Worm (Caenorhabditis elegans) whole organism, L1 larva: Measurements from ENCODE around the gene cdk-11.2.

Experiments
- C16A3.4 ChIP-seq: fragments of 150-350 bp; optimal IDR thresholded peaks from 2 replicates; lab custom pipeline; 2014; ENCODE audit warnings: missing biosample characterization, missing genetic modification characterization
- aha-1 ChIP-seq: fragments of 150-350 bp; optimal IDR thresholded peaks from 2 replicates; lab custom pipeline; 2014; ENCODE audit warnings: missing biosample characterization, missing genetic modification characterization
- ama-1 ChIP-seq: fragments of 150-350 bp; optimal IDR thresholded peaks from 2 replicates; lab custom pipeline; 2014
- blmp-1 ChIP-seq: fragments of 150-350 bp; optimal IDR thresholded peaks from 2 replicates; lab custom pipeline; 2014; ENCODE audit warnings: missing biosample characterization, missing genetic modification characterization
- ceh-63 ChIP-seq: fragments of 200-800 bp; sonication (Bioruptor generic); optimal IDR thresholded peaks from 2 replicates; lab custom pipeline; 2018; ENCODE audit warnings: mild to moderate bottlenecking, missing genetic modification characterization, missing compliant biosample characterization
- ceh-8 ChIP-seq: fragments of 200-800 bp; sonication (Bioruptor generic); optimal IDR thresholded peaks from 2 replicates; lab custom pipeline; 2018; ENCODE audit warnings: mild to moderate bottlenecking, missing genetic modification characterization, moderate library complexity, missing compliant biosample characterization
- ceh-88 ChIP-seq: fragments of 200-800 bp; sonication (Bioruptor generic); IDR thresholded peaks from 2 replicates; pipeline ENCODE4 v1.3.6; 2022; ENCODE audit warnings: missing genetic modification characterization, missing compliant biosample characterization
- ceh-90 ChIP-seq: sonication (generic microtip); optimal IDR thresholded peaks from 2 replicates; lab custom pipeline; 2016; ENCODE audit warnings: missing genetic modification characterization, missing compliant biosample characterization
- dpl-1 ChIP-seq, 3 experiments: fragments of 150-350 bp in 2 of 3; sonication (generic microtip) in 1 of 3; optimal IDR thresholded peaks; 2 replicates each; lab custom pipeline; 2014 to 2017; ENCODE audit warnings: missing biosample characterization in 3 of 3, missing genetic modification characterization in 3 of 3, missing genetic modification reagents in 3 of 3
- efl-1 ChIP-seq, 4 experiments: fragments of 150-350 bp; optimal IDR thresholded peaks in 3 of 4; peaks in 1 of 4; 1 replicate in 1 of 4; 2 replicates in 3 of 4; lab custom pipeline; 2014; ENCODE audit warnings: missing biosample characterization in 2 of 4, missing genetic modification characterization in 2 of 4, missing genetic modification reagents in 2 of 4
- egl-27 ChIP-seq, 2 experiments: fragments of 150-350 bp in 1 of 2; sonication (generic microtip); optimal IDR thresholded peaks; 3 replicates each; lab custom pipeline; 2017 to 2018; ENCODE audit warnings: missing biosample characterization in 2 of 2, missing genetic modification characterization in 2 of 2, missing genetic modification reagents in 2 of 2
- elt-2 ChIP-seq: sonication (generic microtip); optimal IDR thresholded peaks from 2 replicates; lab custom pipeline; 2016; ENCODE audit warnings: missing genetic modification characterization, mild to moderate bottlenecking, inconsistent platforms, missing compliant biosample characterization, missing genetic modification reagents
- elt-3 ChIP-seq, 6 experiments: fragments of 150-350 bp in 1 of 6; sonication (generic microtip); optimal IDR thresholded peaks; 2 replicates each; lab custom pipeline; 2017 to 2018; ENCODE audit warnings: missing biosample characterization in 6 of 6, missing genetic modification characterization in 6 of 6, inconsistent platforms in 1 of 6
- ets-5 ChIP-seq: fragments of 200-800 bp; sonication (Bioruptor generic); IDR thresholded peaks from 2 replicates; pipeline ENCODE4 v1.3.6; 2022; ENCODE audit warnings: missing genetic modification characterization, missing compliant biosample characterization
- fkh-10 ChIP-seq: sonication (generic microtip); optimal IDR thresholded peaks from 2 replicates; lab custom pipeline; 2017; ENCODE audit warnings: missing biosample characterization, missing genetic modification reagents, missing genetic modification characterization
- fkh-4 ChIP-seq: sonication (generic microtip); optimal IDR thresholded peaks from 2 replicates; lab custom pipeline; 2016; ENCODE audit warnings: missing compliant biosample characterization, missing genetic modification characterization, borderline replicate concordance
- hlh-17 ChIP-seq: fragments of 200-800 bp; sonication (Bioruptor generic); optimal IDR thresholded peaks from 2 replicates; lab custom pipeline; 2018; ENCODE audit warnings: missing genetic modification characterization, mild to moderate bottlenecking, missing compliant biosample characterization, moderate library complexity, borderline replicate concordance
- hlh-4 ChIP-seq: sonication (generic microtip); optimal IDR thresholded peaks from 2 replicates; lab custom pipeline; 2016; ENCODE audit warnings: mild to moderate bottlenecking, missing genetic modification characterization, missing compliant biosample characterization
- jun-1 ChIP-seq: fragments of 150-350 bp; optimal IDR thresholded peaks from 2 replicates; lab custom pipeline; 2014; ENCODE audit warnings: missing biosample characterization, missing genetic modification reagents, missing genetic modification characterization
- lin-13 ChIP-seq: fragments of 150-350 bp; optimal IDR thresholded peaks from 2 replicates; lab custom pipeline; 2014; ENCODE audit warnings: missing biosample characterization, missing genetic modification reagents, missing genetic modification characterization
- lin-14 ChIP-seq: fragments of 200-800 bp; sonication (Bioruptor generic); optimal IDR thresholded peaks from 2 replicates; lab custom pipeline; 2018; ENCODE audit warnings: mild to moderate bottlenecking, missing genetic modification characterization, moderate library complexity, missing compliant biosample characterization
- lin-35 ChIP-seq, 2 experiments: fragments of 150-350 bp; optimal IDR thresholded peaks; 2 replicates each; lab custom pipeline; 2014; ENCODE audit warnings: missing biosample characterization in 2 of 2, missing genetic modification characterization in 2 of 2, missing genetic modification reagents in 2 of 2
- lin-39 ChIP-seq: fragments of 150-350 bp; optimal IDR thresholded peaks from 2 replicates; lab custom pipeline; 2014; ENCODE audit warnings: missing biosample characterization, missing genetic modification reagents, missing genetic modification characterization
- mdl-1 ChIP-seq, 2 experiments: fragments of 150-350 bp; optimal IDR thresholded peaks; 2 replicates each; lab custom pipeline; 2014 to 2017; ENCODE audit warnings: missing biosample characterization in 2 of 2, missing genetic modification characterization in 2 of 2, inconsistent platforms in 1 of 2
- mep-1 ChIP-seq: fragments of 150-350 bp; optimal IDR thresholded peaks from 2 replicates; lab custom pipeline; 2014; ENCODE audit warnings: missing biosample characterization, missing genetic modification characterization
- nhr-20 ChIP-seq: sonication (generic microtip); optimal IDR thresholded peaks from 2 replicates; lab custom pipeline; 2016; ENCODE audit warnings: mild to moderate bottlenecking, missing genetic modification characterization, missing compliant biosample characterization
- nhr-71 ChIP-seq: sonication (generic microtip); optimal IDR thresholded peaks from 2 replicates; lab custom pipeline; 2016; ENCODE audit warnings: mild to moderate bottlenecking, missing genetic modification characterization, moderate library complexity, missing compliant biosample characterization
- nhr-85 ChIP-seq: sonication (generic microtip); peaks from one replicate; lab custom pipeline; 2016; ENCODE audit warnings: missing genetic modification characterization, inconsistent platforms, missing compliant biosample characterization
- nhr-90 ChIP-seq: sonication (generic microtip); optimal IDR thresholded peaks from 2 replicates; lab custom pipeline; 2016; ENCODE audit warnings: mild to moderate bottlenecking, missing genetic modification characterization, missing compliant biosample characterization; ENCODE audit not compliant: poor library complexity
- pag-3 ChIP-seq: sonication (generic microtip); optimal IDR thresholded peaks from 2 replicates; lab custom pipeline; 2017; ENCODE audit warnings: missing genetic modification characterization, mild to moderate bottlenecking, missing compliant biosample characterization, antibody characterized with exemption, borderline replicate concordance; ENCODE audit not compliant: insufficient read depth
- skn-1 ChIP-seq: fragments of 150-350 bp; optimal IDR thresholded peaks from 2 replicates; lab custom pipeline; 2014; ENCODE audit warnings: missing biosample characterization, missing genetic modification characterization
- snu-23 ChIP-seq: sonication (generic microtip); optimal IDR thresholded peaks from 2 replicates; lab custom pipeline; 2016; ENCODE audit warnings: missing genetic modification characterization, missing compliant biosample characterization
- sox-4 ChIP-seq: sonication (generic microtip); optimal IDR thresholded peaks from 2 replicates; lab custom pipeline; 2016; ENCODE audit warnings: missing genetic modification characterization, missing compliant biosample characterization
- sptf-1 ChIP-seq: fragments of 150-350 bp; optimal IDR thresholded peaks from 2 replicates; lab custom pipeline; 2014; ENCODE audit warnings: missing biosample characterization, missing genetic modification characterization
- swsn-7 ChIP-seq: sonication (generic microtip); optimal IDR thresholded peaks from 2 replicates; lab custom pipeline; 2016; ENCODE audit warnings: missing genetic modification characterization, missing compliant biosample characterization
- tlp-1 ChIP-seq: fragments of 150-350 bp; optimal IDR thresholded peaks from 2 replicates; lab custom pipeline; 2014; ENCODE audit warnings: missing biosample characterization, missing genetic modification characterization
- unc-130 ChIP-seq: fragments of 150-350 bp; optimal IDR thresholded peaks from 2 replicates; lab custom pipeline; 2017; ENCODE audit warnings: missing biosample characterization, missing genetic modification characterization, inconsistent platforms
- unc-62 ChIP-seq: fragments of 150-350 bp; optimal IDR thresholded peaks from 2 replicates; lab custom pipeline; 2014; ENCODE audit warnings: missing biosample characterization, missing genetic modification reagents, missing genetic modification characterization
- zag-1 ChIP-seq: fragments of 150-350 bp; optimal IDR thresholded peaks from 2 replicates; lab custom pipeline; 2014; ENCODE audit warnings: missing biosample characterization, missing genetic modification characterization
- zip-4 ChIP-seq: fragments of 200-800 bp; sonication (Bioruptor generic); optimal IDR thresholded peaks from 2 replicates; lab custom pipeline; 2018; ENCODE audit warnings: mild to moderate bottlenecking, missing genetic modification characterization, moderate library complexity, missing compliant biosample characterization

cdk-11.2 gene

ce11 chrX:10430866-10431265 is 11.3 kb upstream of the cdk-11.2 start:
- TF ChIP-seq ama-1 (lab: Kevin White, UChicago) (no peak), nhr-90 (tag; lab: Kevin White, UChicago) (peak; percentile 10), elt-3 (tag; optimal IDR thresholded peaks at IDR 0.05; lab: Kevin White, UChicago) (peak in 4 of 6 experiments; percentile 32 to 90 (median 71)), lin-14 (GFP tag; lab: Kevin White, UChicago) (peak; percentile 60), ceh-88 (GFP tag; lab: Robert Waterston, UW) (no peak), fkh-4 (tag; lab: Kevin White, UChicago) (no peak), ceh-8 (GFP tag; lab: Kevin White, UChicago) (no peak), mep-1 (tag; lab: Kevin White, UChicago) (no peak), jun-1 (tag; lab: Kevin White, UChicago) (no peak), zip-4 (GFP tag; lab: Kevin White, UChicago) (no peak), lin-35 (GFP tag; optimal IDR thresholded peaks at IDR 0.05; lab: Kevin White, UChicago) (no peak), unc-62 (no peak), unc-130 (peak; percentile 11), ceh-90 (no peak), pag-3 (tag; lab: Kevin White, UChicago) (no peak), elt-2 (tag; lab: Kevin White, UChicago) (peak; percentile 82), nhr-71 (tag; lab: Kevin White, UChicago) (no peak), fkh-10 (GFP tag; lab: Kevin White, UChicago) (no peak), tlp-1 (tag; lab: Kevin White, UChicago) (no peak), nhr-20 (tag; lab: Kevin White, UChicago) (peak; percentile 18), skn-1 (no peak), lin-13 (GFP tag; lab: Kevin White, UChicago) (no peak), efl-1 (optimal IDR thresholded peaks at IDR 0.05; lab: Kevin White, UChicago) (no peak), efl-1 (GFP tag; optimal IDR thresholded peaks at IDR 0.05 in 1 of 2; lab: Kevin White, UChicago) (no peak), swsn-7 (tag; lab: Kevin White, UChicago) (no peak), blmp-1 (peak; percentile 85), mdl-1 (tag; optimal IDR thresholded peaks at IDR 0.05; lab: Kevin White, UChicago) (no peak), egl-27 (tag; optimal IDR thresholded peaks at IDR 0.05; lab: Kevin White, UChicago) (no peak)
- TF ChIP-seq, all 84 proteins: peak for 7

- TF ChIP-seq blmp-1 = peak; percentile 93
- TF ChIP-seq zag-1 (tag; lab: Kevin White, UChicago) = no peak
- TF ChIP-seq snu-23 (GFP tag; lab: Kevin White, UChicago) = peak; percentile 24
- TF ChIP-seq lin-14 (GFP tag; lab: Kevin White, UChicago) = peak; percentile 66
- peak; percentile 35 for TF ChIP-seq nhr-85
- TF ChIP-seq ceh-63 (GFP tag; lab: Kevin White, UChicago) = no peak
- no peak for TF ChIP-seq unc-130
- peak; percentile 45 for TF ChIP-seq mep-1 (tag; lab: Kevin White, UChicago)
- TF ChIP-seq elt-3 (tag; optimal IDR thresholded peaks at IDR 0.05; lab: Kevin White, UChicago) = peak in 1 of 6 experiments; percentile 35
- no peak for TF ChIP-seq pag-3 (tag; lab: Kevin White, UChicago)
- TF ChIP-seq nhr-20 (tag; lab: Kevin White, UChicago) = no peak
- TF ChIP-seq C16A3.4 (tag; lab: Kevin White, UChicago) = no peak
- TF ChIP-seq hlh-17 (GFP tag; lab: Kevin White, UChicago) = no peak
Observed at ce11 chrX:10429203-10429602, 9.6 kb upstream of the cdk-11.2 start.

ce11 chrX:10428557-10428956 is 9.0 kb upstream of the cdk-11.2 start, which contains the start of gene mig-15:
mig-15 (minus strand) TSS chrX:10428657.
- no peak for TF ChIP-seq sptf-1 (tag; lab: Kevin White, UChicago)
- no peak for TF ChIP-seq nhr-71 (tag; lab: Kevin White, UChicago)
- no peak for TF ChIP-seq lin-14 (GFP tag; lab: Kevin White, UChicago)
- TF ChIP-seq sox-4 = no peak
- no peak for TF ChIP-seq dpl-1 (GFP tag; optimal IDR thresholded peaks at IDR 0.05; lab: Kevin White, UChicago)
- no peak for TF ChIP-seq aha-1 (tag; lab: Kevin White, UChicago)
- TF ChIP-seq lin-39 (tag; lab: Kevin White, UChicago) = no peak
- TF ChIP-seq ets-5 = no peak
- TF ChIP-seq elt-2 (tag; lab: Kevin White, UChicago) = no peak
- TF ChIP-seq hlh-4 (tag; lab: Kevin White, UChicago) = no peak
- TF ChIP-seq, all 84 proteins: peak for 0
